Worm (Caenorhabditis elegans): ENCODE results near the gene ncs-1.
A peak's percentile ranks its signal among the peaks of the same experiment; 100 is the strongest.

The ncs-1 gene

DNA sequence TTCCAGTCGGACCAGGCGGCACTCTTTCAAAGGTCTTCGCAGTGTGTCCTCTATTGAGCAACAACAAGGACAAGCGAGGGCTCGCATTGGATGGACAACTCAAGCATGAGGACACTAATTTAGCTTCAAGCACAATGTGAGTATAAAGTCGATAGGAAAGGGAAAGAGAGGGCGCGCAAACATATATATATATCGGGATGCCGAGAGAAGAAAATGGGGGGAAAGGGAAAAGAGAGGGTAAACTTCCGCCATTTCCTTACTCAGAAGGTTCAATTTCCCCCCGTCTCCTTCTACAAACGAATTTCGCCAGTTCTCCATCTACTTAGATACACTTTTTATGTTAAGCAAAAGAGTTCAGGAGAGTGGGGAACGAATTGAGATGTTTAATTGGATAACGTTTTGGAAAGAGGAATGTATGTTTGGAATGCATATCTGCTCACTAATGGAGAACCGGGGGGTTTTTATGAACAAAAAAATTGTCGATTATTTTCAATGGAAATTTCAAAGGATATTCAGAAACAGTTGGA lies 10.5 kb downstream of the ncs-1 start (continued):
- TF ChIP-seq pag-3 (tag; optimal IDR thresholded peaks at IDR 0.05; ENCODE audit: borderline replicate concordance) (no peak), npax-4 (tag; optimal IDR thresholded peaks at IDR 0.05) (no peak), ahr-1 (tag; optimal IDR thresholded peaks at IDR 0.05) (no peak), elt-4 (tag; optimal IDR thresholded peaks at IDR 0.05) (no peak), fkh-6 (tag; optimal IDR thresholded peaks at IDR 0.05) (no peak), hlh-30 (tag; optimal IDR thresholded peaks at IDR 0.05; ENCODE audit: insufficient read depth) (no peak)

DNA sequence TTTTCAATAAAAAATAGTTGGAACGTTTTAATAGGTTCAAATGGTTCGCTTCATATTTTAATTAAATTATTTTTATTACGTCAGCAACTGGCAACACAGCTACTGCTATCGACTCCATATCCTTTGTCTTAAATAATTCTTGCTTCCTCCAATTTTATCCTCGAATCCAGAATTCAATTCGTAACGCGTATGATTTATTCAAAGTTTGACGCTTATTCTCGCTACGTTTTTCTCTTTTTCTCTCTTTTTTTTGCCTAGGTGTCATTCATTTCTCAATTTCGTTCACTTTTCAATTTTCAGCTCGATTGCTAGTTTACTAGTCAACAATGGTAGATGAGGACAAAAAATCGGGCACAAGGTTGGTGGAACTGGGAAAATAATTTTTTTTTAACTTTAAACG lies 12.6 kb downstream of the ncs-1 start, which contains the start of gene arr-1:
Gene arr-1, plus strand, starts transcription at position 301 of the 400 bp plus-strand sequence.
- TF ChIP-seq F13H6.1 (tag; optimal IDR thresholded peaks at IDR 0.05) (no peak), fax-1 (tag; optimal IDR thresholded peaks at IDR 0.05) (no peak), hlh-8 (tag; optimal IDR thresholded peaks at IDR 0.05) (no peak), K02D7.2 (tag; optimal IDR thresholded peaks at IDR 0.05) (no peak), ceh-19 (GFP tag; optimal IDR thresholded peaks at IDR 0.05) (no peak), unc-55 (GFP tag; optimal IDR thresholded peaks at IDR 0.05) (no peak), ceh-48 (tag; optimal IDR thresholded peaks at IDR 0.05) (no peak), pros-1 (tag; optimal IDR thresholded peaks at IDR 0.05) (no peak)

ce11 chrX:949466-949865 lies 13.6 kb downstream of the ncs-1 start:
- TF ChIP-seq K09A11.1 (tag; optimal IDR thresholded peaks at IDR 0.05; ENCODE audit: insufficient read depth) = peak; percentile 32
- peak; percentile 49 for TF ChIP-seq madf-2 (tag; optimal IDR thresholded peaks at IDR 0.05)
- TF ChIP-seq elt-2 (tag; optimal IDR thresholded peaks at IDR 0.05) = peak; percentile 35
- TF ChIP-seq C38D4.7 (GFP tag; optimal IDR thresholded peaks at IDR 0.05) = no peak
- peak; percentile 96 for TF ChIP-seq ceh-18 (tag; optimal IDR thresholded peaks at IDR 0.05)
- peak; percentile 55 for TF ChIP-seq ceh-6 (GFP tag; optimal IDR thresholded peaks at IDR 0.05)
- TF ChIP-seq ceh-34 (tag; optimal IDR thresholded peaks at IDR 0.05) = peak; percentile 95
- peak; percentile 96 for TF ChIP-seq rnt-1 (tag; optimal IDR thresholded peaks at IDR 0.05)
- TF ChIP-seq ttx-3 (tag; optimal IDR thresholded peaks at IDR 0.05) = peak; percentile 59
- TF ChIP-seq ceh-30 (tag; optimal IDR thresholded peaks at IDR 0.05) = peak; percentile 95
- peak; percentile 97 for TF ChIP-seq ceh-31 (tag; optimal IDR thresholded peaks at IDR 0.05)
- peak; percentile 74 for TF ChIP-seq pat-9 (tag; optimal IDR thresholded peaks at IDR 0.05)
- TF ChIP-seq sdc-2 (tag; optimal IDR thresholded peaks at IDR 0.05) = peak; percentile 90
- no peak for TF ChIP-seq K02D7.2 (tag; optimal IDR thresholded peaks at IDR 0.05)
- no peak for TF ChIP-seq mec-3 (tag; optimal IDR thresholded peaks at IDR 0.05; ENCODE audit: borderline replicate concordance)
- no peak for TF ChIP-seq npax-4 (tag; optimal IDR thresholded peaks at IDR 0.05)
- peak; percentile 91 for TF ChIP-seq unc-42 (tag; optimal IDR thresholded peaks at IDR 0.05)
- TF ChIP-seq odd-2 (tag; optimal IDR thresholded peaks at IDR 0.05) = no peak
- TF ChIP-seq gmeb-2 (tag; optimal IDR thresholded peaks at IDR 0.05) = peak; percentile 1
- peak; percentile 17 for TF ChIP-seq hlh-8 (tag; optimal IDR thresholded peaks at IDR 0.05)
- TF ChIP-seq che-1 (tag; optimal IDR thresholded peaks at IDR 0.05) = no peak
- no peak for TF ChIP-seq ahr-1 (tag; optimal IDR thresholded peaks at IDR 0.05)
- peak; percentile 56 for TF ChIP-seq fax-1 (tag; optimal IDR thresholded peaks at IDR 0.05)
- no peak for TF ChIP-seq unc-3 (GFP tag; conservative IDR thresholded peaks at IDR 0.05)
- TF ChIP-seq unc-3 (tag; optimal IDR thresholded peaks at IDR 0.05) = peak; percentile 72
- peak; percentile 96 for TF ChIP-seq nfya-1 (tag; optimal IDR thresholded peaks at IDR 0.05)
- TF ChIP-seq Y22D7AL.16 (tag; optimal IDR thresholded peaks at IDR 0.05) = peak; percentile 7
- peak; percentile 58 for TF ChIP-seq pax-1 (tag; optimal IDR thresholded peaks at IDR 0.05)
- TF ChIP-seq elt-4 (tag; optimal IDR thresholded peaks at IDR 0.05) = no peak
- peak; percentile 79 for TF ChIP-seq hlh-30 (tag; optimal IDR thresholded peaks at IDR 0.05; ENCODE audit: insufficient read depth)
- TF ChIP-seq pqm-1 (tag; optimal IDR thresholded peaks at IDR 0.05) = no peak
- peak; percentile 39 for TF ChIP-seq T23F11.4 (GFP tag; optimal IDR thresholded peaks at IDR 0.05)
- TF ChIP-seq eyg-1 (tag; optimal IDR thresholded peaks at IDR 0.05) = peak; percentile 49
- peak; percentile 66 for TF ChIP-seq C08G9.2 (tag; optimal IDR thresholded peaks at IDR 0.05)
- peak; percentile 94 for TF ChIP-seq ref-2 (tag; optimal IDR thresholded peaks at IDR 0.05)
- TF ChIP-seq ama-1 (optimal IDR thresholded peaks at IDR 0.05) = no peak
- TF ChIP-seq pha-4 (tag; optimal IDR thresholded peaks at IDR 0.05) = no peak
- TF ChIP-seq dve-1 (tag; optimal IDR thresholded peaks at IDR 0.05) = peak; percentile 94
- TF ChIP-seq ceh-24 (tag; optimal IDR thresholded peaks at IDR 0.05) = no peak
- peak; percentile 15 for TF ChIP-seq lin-11 (tag; optimal IDR thresholded peaks at IDR 0.05)
- no peak for TF ChIP-seq dmd-4 (tag; optimal IDR thresholded peaks at IDR 0.05; ENCODE audit: borderline replicate concordance)
- peak; percentile 79 for TF ChIP-seq ceh-19 (GFP tag; optimal IDR thresholded peaks at IDR 0.05)
